Fruit fly (Drosophila melanogaster) whole organism, embryonic: ENCODE measurements around the gene bumpel.

ENCODE experiments used
- CG10979 ChIP-seq: fragments of 200-800 bp; sonication (Bioruptor generic); optimal IDR thresholded peaks from 2 replicates; lab custom pipeline; 2018; ENCODE audit warnings: missing biosample characterization, mild to moderate bottlenecking, missing genetic modification characterization, moderate library complexity
- CG3065 ChIP-seq: fragments of 200-800 bp; sonication (Bioruptor generic); optimal IDR thresholded peaks from 2 replicates; lab custom pipeline; 2016; ENCODE audit warnings: missing biosample characterization, missing genetic modification characterization
- NC2β ChIP-seq: fragments of 200-800 bp; sonication (Bioruptor generic); optimal IDR thresholded peaks from 2 replicates; lab custom pipeline; 2016; ENCODE audit warnings: missing biosample characterization, missing genetic modification characterization
- knrl ChIP-seq: fragments of 200-800 bp; sonication (Bioruptor generic); IDR thresholded peaks from 3 replicates; pipeline ENCODE4 v1.3.6; 2022; ENCODE audit warnings: missing biosample characterization, missing genetic modification characterization; ENCODE audit not compliant: partially characterized antibody

DNA sequence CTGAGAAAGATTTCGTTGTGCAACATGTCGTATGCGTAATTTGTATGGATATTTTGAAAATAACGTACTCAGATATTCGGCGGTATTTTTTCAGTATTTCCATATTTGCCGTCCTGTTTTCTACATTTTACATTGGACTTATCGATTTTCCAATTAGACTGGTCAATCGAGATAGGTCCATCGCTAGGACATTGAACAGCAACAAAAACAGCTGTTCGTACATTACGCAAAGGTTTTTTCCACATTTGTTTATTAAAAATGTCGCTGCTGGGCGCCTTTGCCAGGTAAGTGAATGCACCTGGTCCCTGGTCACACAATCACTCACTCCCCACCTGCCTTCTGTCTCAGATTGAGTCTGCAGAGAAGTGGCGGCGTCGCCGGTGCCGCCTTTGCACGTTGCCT is 10.7 kb downstream of the bumpel start, which contains the start of gene mRpL40:
- TF ChIP-seq CG3065, result no peak
- TF ChIP-seq knrl (GFP tag; lab: Robert Waterston, UW), result no peak
- no peak for TF ChIP-seq NC2β
- TF ChIP-seq CG10979 (tag; lab: Kevin White, UChicago), result no peak
